Worm (Caenorhabditis elegans) whole organism, midembryonic: ENCODE data around the gene F22B5.10.

ENCODE experiments used
- T22C8.4 ChIP-seq: fragments of 200-800 bp; sonication (Bioruptor generic); IDR thresholded peaks from 2 replicates; pipeline ENCODE4 v1.3.6; 2022; ENCODE audit warnings: missing genetic modification characterization, missing compliant biosample characterization
- cog-1 ChIP-seq: sonication (generic microtip); optimal IDR thresholded peaks from 2 replicates; lab custom pipeline; 2016; ENCODE audit warnings: missing genetic modification characterization, missing compliant biosample characterization
- flt-1 ChIP-seq: fragments of 200-800 bp; sonication (Bioruptor generic); IDR thresholded peaks from 2 replicates; pipeline ENCODE4 v1.3.6; 2022; ENCODE audit warnings: missing genetic modification characterization, missing compliant biosample characterization
- klf-2 ChIP-seq: fragments of 200-800 bp; sonication (Bioruptor generic); conservative IDR thresholded peaks from 2 replicates; pipeline ENCODE4 v1.3.6; 2022; ENCODE audit warnings: missing genetic modification reagents, missing genetic modification characterization, missing compliant biosample characterization
- med-1 ChIP-seq: sonication (generic microtip); optimal IDR thresholded peaks from 2 replicates; lab custom pipeline; 2017; ENCODE audit warnings: missing genetic modification characterization, mild to moderate bottlenecking, missing compliant biosample characterization, antibody characterized with exemption, missing genetic modification reagents; ENCODE audit not compliant: insufficient read depth
- ref-1 ChIP-seq: fragments of 200-800 bp; sonication (Bioruptor generic); conservative IDR thresholded peaks from 2 replicates; pipeline ENCODE4 v1.3.6; 2022; ENCODE audit warnings: missing genetic modification reagents, missing genetic modification characterization, missing compliant biosample characterization
- tab-1 ChIP-seq: fragments of 200-800 bp; sonication (Bioruptor generic); IDR thresholded peaks from 2 replicates; pipeline ENCODE4 v1.3.6; 2022; ENCODE audit warnings: missing genetic modification characterization, missing compliant biosample characterization
- ztf-23 ChIP-seq: fragments of 200-800 bp; sonication (Bioruptor generic); IDR thresholded peaks from 2 replicates; pipeline ENCODE4 v1.3.6; 2022; ENCODE audit warnings: missing genetic modification reagents, missing genetic modification characterization, missing compliant biosample characterization
- ztf-29 ChIP-seq: fragments of 200-800 bp; sonication (Bioruptor generic); IDR thresholded peaks from 2 replicates; pipeline ENCODE4 v1.3.6; 2022; ENCODE audit warnings: missing genetic modification reagents, missing genetic modification characterization, missing compliant biosample characterization

- TF ChIP-seq flt-1 (GFP tag; lab: Robert Waterston, UW) (no peak), cog-1 (no peak), T22C8.4 (GFP tag; lab: Robert Waterston, UW) (no peak), med-1 (no peak), tab-1 (GFP tag; lab: Robert Waterston, UW) (no peak), ztf-23 (no peak), klf-2 (no peak), ref-1 (GFP tag; lab: Robert Waterston, UW) (no peak), ztf-29 (GFP tag; lab: Robert Waterston, UW) (no peak)
These were observed 21.1 kb downstream of the F22B5.10 start for ce11 chrII:8488123-8488522.
